Worm (Caenorhabditis elegans) whole organism, early embryonic: Measurements from ENCODE around the gene K11D12.13.

Experiments used
- aly-1 ChIP-seq: sonication (generic microtip); optimal IDR thresholded peaks from 2 replicates; lab custom pipeline; 2016; ENCODE audit warnings: missing genetic modification characterization, missing compliant biosample characterization
- ama-1 ChIP-seq: fragments of 150-350 bp; optimal IDR thresholded peaks from 2 replicates; lab custom pipeline; 2014
- ceh-13 ChIP-seq: fragments of 200-800 bp; sonication (Bioruptor generic); optimal IDR thresholded peaks from 2 replicates; lab custom pipeline; 2018; ENCODE audit warnings: mild to moderate bottlenecking, missing genetic modification characterization, missing compliant biosample characterization
- hmbx-1 ChIP-seq: sonication (generic microtip); optimal IDR thresholded peaks from 2 replicates; lab custom pipeline; 2016; ENCODE audit warnings: mild to moderate bottlenecking, missing genetic modification characterization, missing compliant biosample characterization
- hmg-4 ChIP-seq: fragments of 200-800 bp; sonication (Bioruptor generic); optimal IDR thresholded peaks from 2 replicates; lab custom pipeline; 2018; ENCODE audit warnings: mild to moderate bottlenecking, missing genetic modification characterization, missing compliant biosample characterization
- hnd-1 ChIP-seq: sonication (generic microtip); optimal IDR thresholded peaks from 2 replicates; lab custom pipeline; 2016; ENCODE audit warnings: missing genetic modification characterization, missing compliant biosample characterization
- tbx-11 ChIP-seq: fragments of 200-800 bp; sonication (Bioruptor generic); IDR thresholded peaks from 2 replicates; pipeline ENCODE4 v1.3.6; 2022; ENCODE audit warnings: missing genetic modification characterization, missing compliant biosample characterization
- tbx-37 ChIP-seq: fragments of 200-800 bp; sonication (Bioruptor generic); conservative IDR thresholded peaks from 2 replicates; pipeline ENCODE4 v1.3.6; 2022; ENCODE audit warnings: missing genetic modification reagents, missing genetic modification characterization, missing compliant biosample characterization

DNA sequence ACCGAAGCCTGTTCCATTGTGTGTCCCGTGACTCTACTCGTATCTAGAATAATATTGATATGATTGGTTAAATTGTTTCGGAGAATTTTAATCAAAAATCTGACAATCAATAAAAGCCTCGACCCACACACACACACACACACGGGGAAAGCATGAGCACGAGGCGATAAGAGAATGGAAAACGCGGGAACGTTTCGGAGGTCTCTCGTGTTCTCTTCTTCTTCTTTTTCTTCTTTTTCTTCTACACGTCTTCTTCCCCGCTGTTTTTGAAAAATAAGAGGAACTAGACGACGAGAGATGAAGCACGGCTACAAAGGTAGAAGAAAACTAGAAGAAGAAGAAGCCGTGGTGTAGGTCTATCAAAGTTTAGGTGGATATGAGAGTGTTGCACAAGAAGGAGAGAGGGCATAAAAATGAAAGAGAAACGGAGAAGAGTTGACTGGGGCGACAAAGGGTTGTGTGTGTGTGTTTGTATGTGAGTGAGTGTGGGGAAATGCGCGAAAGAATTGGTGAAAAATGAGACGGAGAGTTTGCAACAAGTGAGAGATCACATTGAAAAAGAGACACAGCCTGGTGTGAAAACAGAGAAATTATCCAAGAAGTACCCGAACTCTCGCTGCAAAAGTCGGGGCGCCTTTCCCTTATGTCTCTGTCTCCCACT is 31.7 kb downstream of the K11D12.13 start, which contains the start of gene mlk-1:
- TF ChIP-seq tbx-37 (GFP tag; lab: Robert Waterston, UW) (no peak), hnd-1 (tag; lab: Kevin White, UChicago) (no peak), hmg-4 (no peak), aly-1 (no peak), ama-1 (no peak), tbx-11 (GFP tag; lab: Robert Waterston, UW) (no peak), ceh-13 (GFP tag; lab: Kevin White, UChicago) (no peak), hmbx-1 (tag; lab: Kevin White, UChicago) (no peak)
